Worm (Caenorhabditis elegans) whole organism, mixed stage, embryonic: ENCODE results near the gene zig-4.

Experiments used
- blmp-1 ChIP-seq: fragments of 150-350 bp; optimal IDR thresholded peaks from 2 replicates; lab custom pipeline; 2014; ENCODE audit warnings: missing biosample characterization, missing genetic modification characterization
- ceh-83 ChIP-seq: fragments of 200-800 bp; sonication (Bioruptor generic); optimal IDR thresholded peaks from 2 replicates; lab custom pipeline; 2018; ENCODE audit warnings: mild to moderate bottlenecking, missing genetic modification characterization, missing compliant biosample characterization
- elt-3 ChIP-seq: fragments of 150-350 bp; optimal IDR thresholded peaks from 2 replicates; lab custom pipeline; 2014; ENCODE audit warnings: missing biosample characterization, missing genetic modification characterization
- hlh-1 ChIP-seq: fragments of 150-350 bp; optimal IDR thresholded peaks from 2 replicates; lab custom pipeline; 2014; ENCODE audit warnings: missing biosample characterization, missing genetic modification reagents, missing genetic modification characterization
- lsy-2 ChIP-seq: fragments of 150-350 bp; optimal IDR thresholded peaks from 2 replicates; lab custom pipeline; 2014; ENCODE audit warnings: missing biosample characterization, missing genetic modification characterization
- mab-5 ChIP-seq: fragments of 150-350 bp; optimal IDR thresholded peaks from 2 replicates; lab custom pipeline; 2014; ENCODE audit warnings: missing biosample characterization, missing genetic modification characterization
- nhr-28 ChIP-seq: fragments of 150-350 bp; optimal IDR thresholded peaks from 2 replicates; lab custom pipeline; 2014; ENCODE audit warnings: missing biosample characterization, missing genetic modification characterization
- pha-4 ChIP-seq: fragments of 150-350 bp; optimal IDR thresholded peaks from 2 replicates; lab custom pipeline; 2018; ENCODE audit warnings: missing biosample characterization, missing genetic modification reagents, missing genetic modification characterization
- unc-62 ChIP-seq: fragments of 150-350 bp; optimal IDR thresholded peaks from 2 replicates; lab custom pipeline; 2014; ENCODE audit warnings: missing biosample characterization, missing genetic modification reagents, missing genetic modification characterization
- ztf-11 ChIP-seq: fragments of 150-350 bp; optimal IDR thresholded peaks from 2 replicates; lab custom pipeline; 2014; ENCODE audit warnings: missing biosample characterization, missing genetic modification characterization

DNA sequence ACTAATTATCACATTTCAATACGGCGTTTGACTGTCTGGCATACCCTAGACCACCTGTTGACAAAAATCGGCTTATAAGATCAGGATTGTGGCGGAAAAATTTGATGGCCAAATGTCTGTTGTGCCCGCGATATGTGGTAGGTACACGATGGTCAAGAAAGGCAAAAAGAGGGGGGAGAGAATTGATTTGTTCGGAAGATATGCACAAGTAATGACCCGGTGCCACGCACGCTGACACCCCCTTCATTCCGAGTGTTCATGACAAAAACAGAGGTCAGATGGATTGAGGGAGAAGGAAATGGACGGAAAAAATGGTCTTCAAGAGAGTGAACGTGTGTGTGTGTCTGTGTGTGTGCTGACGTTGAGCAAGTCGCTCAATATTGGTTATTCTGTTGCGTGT is 40.2 kb downstream of the zig-4 start:
- TF ChIP-seq pha-4 (no peak), mab-5 (no peak), nhr-28 (tag; lab: Kevin White, UChicago) (no peak), ceh-83 (GFP tag; lab: Kevin White, UChicago) (no peak), elt-3 (tag; lab: Kevin White, UChicago) (no peak), lsy-2 (tag; lab: Kevin White, UChicago) (no peak), unc-62 (GFP tag; lab: Kevin White, UChicago) (no peak), blmp-1 (tag; lab: Kevin White, UChicago) (no peak), hlh-1 (no peak), ztf-11 (tag; lab: Kevin White, UChicago) (no peak)
